Worm (Caenorhabditis elegans) whole organism, early embryonic: ENCODE measurements around the gene nhr-188.

Source experiments
- B0310.2 ChIP-seq: sonication (generic microtip); optimal IDR thresholded peaks from 2 replicates; lab custom pipeline; 2016; ENCODE audit warnings: mild to moderate bottlenecking, missing genetic modification characterization, missing compliant biosample characterization
- F13C5.2 ChIP-seq: sonication (generic microtip); optimal IDR thresholded peaks from 2 replicates; lab custom pipeline; 2017; ENCODE audit warnings: mild to moderate bottlenecking, missing genetic modification characterization, inconsistent platforms, missing compliant biosample characterization
- aly-1 ChIP-seq: sonication (generic microtip); optimal IDR thresholded peaks from 2 replicates; lab custom pipeline; 2016; ENCODE audit warnings: missing genetic modification characterization, missing compliant biosample characterization
- ama-1 ChIP-seq: fragments of 150-350 bp; optimal IDR thresholded peaks from 2 replicates; lab custom pipeline; 2014
- ceh-13 ChIP-seq: fragments of 200-800 bp; sonication (Bioruptor generic); optimal IDR thresholded peaks from 2 replicates; lab custom pipeline; 2018; ENCODE audit warnings: mild to moderate bottlenecking, missing genetic modification characterization, missing compliant biosample characterization
- ceh-36 ChIP-seq: sonication (generic microtip); optimal IDR thresholded peaks from 2 replicates; lab custom pipeline; 2016; ENCODE audit warnings: missing genetic modification characterization, inconsistent platforms, missing compliant biosample characterization
- ets-7 ChIP-seq: sonication (generic microtip); optimal IDR thresholded peaks from 2 replicates; lab custom pipeline; 2016; ENCODE audit warnings: missing genotype, missing genetic modification characterization, missing compliant biosample characterization
- flt-1 ChIP-seq: fragments of 200-800 bp; sonication (Bioruptor generic); IDR thresholded peaks from 2 replicates; pipeline ENCODE4 v1.3.6; 2022; ENCODE audit warnings: missing genetic modification characterization, missing compliant biosample characterization
- hmbx-1 ChIP-seq: sonication (generic microtip); optimal IDR thresholded peaks from 2 replicates; lab custom pipeline; 2016; ENCODE audit warnings: mild to moderate bottlenecking, missing genetic modification characterization, missing compliant biosample characterization
- hmg-4 ChIP-seq: fragments of 200-800 bp; sonication (Bioruptor generic); optimal IDR thresholded peaks from 2 replicates; lab custom pipeline; 2018; ENCODE audit warnings: mild to moderate bottlenecking, missing genetic modification characterization, missing compliant biosample characterization
- hnd-1 ChIP-seq: sonication (generic microtip); optimal IDR thresholded peaks from 2 replicates; lab custom pipeline; 2016; ENCODE audit warnings: missing genetic modification characterization, missing compliant biosample characterization
- pes-1 ChIP-seq: fragments of 200-800 bp; sonication (Bioruptor generic); IDR thresholded peaks from 2 replicates; pipeline ENCODE4 v1.3.6; 2022; ENCODE audit warnings: missing genetic modification reagents, missing genetic modification characterization, missing compliant biosample characterization
- scrt-1 ChIP-seq: fragments of 200-800 bp; sonication (Bioruptor generic); IDR thresholded peaks from 2 replicates; pipeline ENCODE4 v1.3.6; 2022; ENCODE audit warnings: missing genetic modification characterization, missing compliant biosample characterization
- sea-1 ChIP-seq: fragments of 200-800 bp; sonication (Bioruptor generic); conservative IDR thresholded peaks from 2 replicates; pipeline ENCODE4 v1.3.6; 2022; ENCODE audit warnings: missing genetic modification characterization, missing compliant biosample characterization
- tbx-11 ChIP-seq: fragments of 200-800 bp; sonication (Bioruptor generic); IDR thresholded peaks from 2 replicates; pipeline ENCODE4 v1.3.6; 2022; ENCODE audit warnings: missing genetic modification characterization, missing compliant biosample characterization
- tbx-37 ChIP-seq: fragments of 200-800 bp; sonication (Bioruptor generic); conservative IDR thresholded peaks from 2 replicates; pipeline ENCODE4 v1.3.6; 2022; ENCODE audit warnings: missing genetic modification reagents, missing genetic modification characterization, missing compliant biosample characterization
- tra-4 ChIP-seq: sonication (generic microtip); optimal IDR thresholded peaks from 2 replicates; lab custom pipeline; 2017; ENCODE audit warnings: missing genetic modification characterization, missing compliant biosample characterization

nhr-188 gene

DNA sequence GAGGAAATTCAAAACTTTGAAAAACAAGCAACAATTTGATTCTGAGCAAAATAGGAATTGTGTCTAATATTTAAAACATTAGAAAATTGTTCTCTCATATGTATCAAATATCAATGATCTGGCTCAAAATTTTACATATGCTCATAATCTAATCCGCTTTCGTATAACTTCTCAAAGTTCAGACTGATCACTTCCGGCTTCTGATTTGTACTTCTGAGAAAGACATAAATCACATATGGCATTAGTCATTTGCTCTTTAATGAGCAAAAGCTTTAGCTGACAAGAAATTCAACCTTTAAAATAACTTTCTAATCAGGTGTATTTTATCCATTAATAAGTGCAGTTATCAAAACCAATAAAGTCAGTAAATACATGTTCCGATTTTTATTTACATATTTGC lies 1.7 kb downstream of the nhr-188 start:
- TF ChIP-seq pes-1 (GFP tag; lab: Robert Waterston, UW) (no peak), aly-1 (tag; lab: Kevin White, UChicago) (no peak), sea-1 (GFP tag; lab: Robert Waterston, UW) (no peak), ceh-13 (GFP tag; lab: Kevin White, UChicago) (no peak), B0310.2 (no peak), tbx-37 (GFP tag; lab: Robert Waterston, UW) (no peak), tra-4 (tag; lab: Kevin White, UChicago) (no peak), ama-1 (no peak), F13C5.2 (no peak), ceh-36 (tag; lab: Kevin White, UChicago) (no peak), hmbx-1 (no peak), hnd-1 (no peak), hmg-4 (no peak), scrt-1 (GFP tag; lab: Robert Waterston, UW) (no peak), flt-1 (no peak), tbx-11 (GFP tag; lab: Robert Waterston, UW) (no peak), ets-7 (no peak)

DNA sequence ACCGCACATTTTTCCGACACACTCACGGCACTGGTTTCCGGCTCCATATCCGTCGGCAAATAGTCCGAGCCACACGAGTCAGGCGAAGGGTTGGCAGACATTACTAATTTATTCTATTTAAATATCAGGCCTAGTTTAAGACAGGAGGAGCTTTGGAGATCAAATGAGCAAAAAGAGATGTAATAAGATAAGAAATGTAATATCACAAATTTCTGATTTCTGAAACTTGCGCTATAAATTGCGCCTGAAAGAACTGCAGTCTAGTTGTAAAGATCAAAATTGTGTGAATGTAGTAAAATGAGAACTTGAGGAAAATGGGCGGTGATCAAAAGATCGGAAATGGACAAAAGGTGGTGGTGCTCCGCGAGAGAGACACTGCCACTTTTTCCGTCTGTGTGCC lies 2.8 kb downstream of the nhr-188 start, which contains the start of gene nhr-186:
Gene nhr-186 (minus strand): TSS at position 101 of the 400 bp plus-strand sequence.
- TF ChIP-seq hmg-4 (no peak), tbx-11 (GFP tag; lab: Robert Waterston, UW) (no peak), F13C5.2 (no peak), ceh-36 (tag; lab: Kevin White, UChicago) (no peak), sea-1 (GFP tag; lab: Robert Waterston, UW) (no peak), ama-1 (no peak), tra-4 (tag; lab: Kevin White, UChicago) (no peak), ceh-13 (GFP tag; lab: Kevin White, UChicago) (no peak), aly-1 (tag; lab: Kevin White, UChicago) (no peak), scrt-1 (GFP tag; lab: Robert Waterston, UW) (no peak), B0310.2 (no peak), tbx-37 (GFP tag; lab: Robert Waterston, UW) (no peak)

DNA sequence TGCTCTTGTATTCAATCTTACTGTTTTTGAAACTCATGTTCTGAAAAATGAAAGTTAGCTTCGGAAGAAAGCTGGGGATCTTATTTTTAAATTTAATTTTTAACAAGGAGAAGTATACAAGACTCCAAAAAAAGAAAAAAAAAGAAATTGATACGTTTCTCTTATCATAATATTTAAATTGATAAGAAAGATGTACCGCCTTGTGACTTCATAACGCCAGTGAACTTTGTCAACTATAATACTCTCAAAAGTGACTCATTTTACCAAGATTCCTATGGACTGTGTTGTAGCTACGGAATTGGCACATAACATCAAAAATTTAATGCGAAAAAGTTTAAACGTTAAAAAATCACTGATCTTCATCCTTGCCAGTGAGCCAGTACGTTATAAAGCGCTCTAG lies 5.9 kb downstream of the nhr-188 start:
- TF ChIP-seq sea-1 (GFP tag; lab: Robert Waterston, UW) (no peak), scrt-1 (GFP tag; lab: Robert Waterston, UW) (no peak)

DNA sequence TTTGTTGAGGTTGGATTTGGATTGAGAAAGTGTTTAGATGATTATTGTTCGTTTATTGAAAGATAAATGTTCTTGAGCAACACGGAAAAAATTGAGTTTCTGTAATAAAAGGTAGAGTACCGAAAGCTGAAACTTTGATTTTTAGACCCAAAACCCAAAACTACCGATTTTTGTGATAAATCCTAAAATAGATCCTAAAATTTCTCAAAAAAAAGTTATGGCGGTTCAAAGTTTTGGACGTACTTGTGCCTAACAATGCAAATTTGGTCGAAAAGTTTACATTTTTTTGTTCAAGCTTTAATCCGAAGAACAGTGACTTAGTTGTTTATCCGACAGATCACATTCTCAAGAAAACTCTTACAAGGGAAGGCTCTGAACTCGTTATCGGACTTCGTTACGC lies 10.4 kb downstream of the nhr-188 start, which contains the start of gene nhr-185:
Gene nhr-185 (minus strand): TSS at position 101 of the 400 bp plus-strand sequence.
- TF ChIP-seq ceh-13 (GFP tag; lab: Kevin White, UChicago) (no peak), flt-1 (no peak), hmg-4 (no peak), B0310.2 (no peak), pes-1 (GFP tag; lab: Robert Waterston, UW) (no peak), hmbx-1 (no peak), ets-7 (no peak), tra-4 (tag; lab: Kevin White, UChicago) (no peak), ceh-36 (tag; lab: Kevin White, UChicago) (no peak), scrt-1 (GFP tag; lab: Robert Waterston, UW) (no peak), hnd-1 (no peak), ama-1 (no peak), tbx-11 (GFP tag; lab: Robert Waterston, UW) (no peak), tbx-37 (GFP tag; lab: Robert Waterston, UW) (no peak), aly-1 (tag; lab: Kevin White, UChicago) (no peak)

- TF ChIP-seq B0310.2 (no peak), scrt-1 (GFP tag; lab: Robert Waterston, UW) (no peak), tbx-37 (GFP tag; lab: Robert Waterston, UW) (no peak), tra-4 (tag; lab: Kevin White, UChicago) (no peak)
Observed at ce11 chrV:3843926-3844325, 13.7 kb downstream of the nhr-188 start, which contains the start of gene ugt-32. ugt-32 (minus strand) TSS chrV:3844007.

DNA sequence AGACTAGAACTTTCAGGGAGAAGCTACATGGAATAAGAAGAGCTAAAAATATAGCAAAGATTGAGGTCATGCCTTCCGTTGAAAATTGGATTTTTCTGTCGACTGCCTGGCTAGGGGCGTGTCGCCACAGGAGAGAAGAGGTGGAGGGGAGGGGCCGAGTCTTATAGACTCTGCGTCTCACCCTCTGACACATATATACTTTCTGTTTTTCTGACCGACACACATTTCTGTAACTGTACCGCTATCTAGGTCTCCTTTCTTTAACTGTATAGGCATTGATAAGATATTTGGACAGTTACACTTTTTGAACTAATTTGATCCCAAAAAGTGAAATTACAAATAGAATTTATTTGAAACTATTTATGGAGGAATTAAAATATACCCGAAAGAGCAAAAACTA lies 16.2 kb downstream of the nhr-188 start:
- TF ChIP-seq ceh-13 (GFP tag; lab: Kevin White, UChicago): no peak
- no peak for TF ChIP-seq hmbx-1
- no peak for TF ChIP-seq tra-4 (tag; lab: Kevin White, UChicago)

DNA sequence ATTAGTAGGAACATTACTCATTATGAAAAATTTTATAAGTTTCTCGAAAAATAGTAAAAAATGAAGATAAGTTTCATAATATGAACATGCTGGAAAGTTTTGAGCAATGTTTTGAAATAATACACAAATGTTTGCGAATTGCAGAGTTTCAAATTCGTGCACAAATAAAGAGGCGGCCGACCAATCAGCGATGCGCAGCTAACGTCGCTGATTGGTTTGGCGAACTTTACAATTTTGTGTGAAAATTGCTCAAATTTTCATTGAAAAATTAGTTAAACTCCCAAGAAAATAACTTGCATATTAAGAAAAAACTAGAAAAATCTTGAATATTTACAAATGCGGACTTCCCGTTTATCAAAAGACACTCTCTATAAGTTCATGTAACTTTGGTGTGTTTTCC lies 25.0 kb downstream of the nhr-188 start:
- TF ChIP-seq ceh-36 (tag; lab: Kevin White, UChicago) (no peak), B0310.2 (no peak), ama-1 (no peak), F13C5.2 (no peak), ets-7 (no peak)

DNA sequence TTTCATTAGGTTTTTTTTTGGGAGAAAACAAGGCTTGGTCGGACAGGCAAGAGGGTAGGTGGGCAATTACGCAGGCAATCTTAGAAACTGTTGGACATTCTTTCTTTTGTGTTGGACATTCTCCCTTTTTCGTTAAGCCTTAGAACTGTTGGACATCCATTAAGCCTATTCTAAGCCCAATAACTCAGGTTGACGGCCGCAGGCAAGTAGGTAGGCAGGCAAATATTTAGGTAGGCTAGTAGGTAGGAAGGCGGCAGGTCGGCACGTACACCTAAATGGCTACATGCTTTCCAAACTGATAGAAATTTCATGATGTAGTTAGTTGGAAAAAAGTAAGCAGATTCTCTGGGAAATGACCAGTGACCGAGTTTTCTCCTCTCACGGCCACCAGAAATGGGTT lies 25.6 kb downstream of the nhr-188 start:
- TF ChIP-seq pes-1 (GFP tag; lab: Robert Waterston, UW) (no peak), hmg-4 (no peak), sea-1 (GFP tag; lab: Robert Waterston, UW) (no peak), F13C5.2 (no peak), ets-7 (no peak), hmbx-1 (no peak), aly-1 (tag; lab: Kevin White, UChicago) (no peak), flt-1 (no peak), tra-4 (tag; lab: Kevin White, UChicago) (no peak), scrt-1 (GFP tag; lab: Robert Waterston, UW) (no peak), ceh-36 (tag; lab: Kevin White, UChicago) (no peak), tbx-11 (GFP tag; lab: Robert Waterston, UW) (no peak), hnd-1 (no peak), B0310.2 (no peak)

- TF ChIP-seq tbx-37 (GFP tag; lab: Robert Waterston, UW): no peak
- TF ChIP-seq scrt-1 (GFP tag; lab: Robert Waterston, UW): no peak
- TF ChIP-seq ceh-13 (GFP tag; lab: Kevin White, UChicago): no peak
- no peak for TF ChIP-seq ama-1
- TF ChIP-seq F13C5.2: no peak
- no peak for TF ChIP-seq ceh-36 (tag; lab: Kevin White, UChicago)
- no peak for TF ChIP-seq ets-7
- TF ChIP-seq pes-1 (GFP tag; lab: Robert Waterston, UW): no peak
- no peak for TF ChIP-seq hmg-4
- no peak for TF ChIP-seq flt-1
- TF ChIP-seq hnd-1: no peak
- no peak for TF ChIP-seq hmbx-1
- TF ChIP-seq sea-1 (GFP tag; lab: Robert Waterston, UW): no peak
Observed at ce11 chrV:3831616-3832015, 26.0 kb downstream of the nhr-188 start, which contains the start of gene H10D18.5. H10D18.5 (minus strand) TSS chrV:3831716.
